Worm (Caenorhabditis elegans): ENCODE results near the gene ZC404.1.

Gene ZC404.1

DNA sequence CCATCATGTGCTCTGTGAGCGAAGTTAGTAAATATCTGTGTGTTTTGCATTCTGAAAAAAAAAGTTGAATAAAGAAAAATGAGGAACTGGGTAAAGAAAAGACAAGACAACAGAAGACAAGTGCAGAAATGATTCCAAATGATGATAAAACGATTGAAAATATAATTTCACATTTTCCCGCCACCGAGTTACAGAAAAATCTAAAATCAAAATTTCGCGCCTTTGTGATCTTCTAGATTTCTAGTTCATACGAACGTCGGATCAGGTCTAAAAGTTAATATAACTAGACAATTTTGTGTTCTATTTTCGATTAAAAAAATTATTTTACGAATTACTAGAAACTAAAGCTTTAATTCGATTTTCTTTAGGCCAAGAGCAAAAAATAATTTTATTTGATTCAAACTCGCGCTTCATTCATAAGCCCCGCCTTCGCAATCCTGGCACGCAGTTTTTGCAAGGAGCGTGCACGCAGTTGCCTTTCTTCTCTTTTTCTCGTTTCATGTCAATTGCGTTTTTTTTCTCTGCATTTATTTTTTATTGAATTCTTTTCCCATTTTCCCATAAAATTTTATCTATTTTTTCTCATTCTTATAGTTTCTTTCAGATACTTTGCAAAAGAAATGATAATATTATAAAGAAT is 9.0 kb upstream of the ZC404.1 start, which contains the start of the genes spn-4 and spe-39 (continued):
- TF ChIP-seq hif-1 (tag; optimal IDR thresholded peaks at IDR 0.05), result peak in 1 of 2 experiments; percentile 32
- peak in 1 of 2 experiments; percentile 17 for TF ChIP-seq daf-16 (GFP tag; optimal IDR thresholded peaks at IDR 0.05)
- no peak for TF ChIP-seq daf-16 (tag; optimal IDR thresholded peaks at IDR 0.05)
- TF ChIP-seq T20F7.1 (GFP tag; optimal IDR thresholded peaks at IDR 0.05), result peak; percentile 13
- TF ChIP-seq spr-1 (tag; optimal IDR thresholded peaks at IDR 0.05), result peak; percentile 36
- TF ChIP-seq duxl-1 (tag; optimal IDR thresholded peaks at IDR 0.05; ENCODE audit: poor library complexity), result peak; percentile 57
- TF ChIP-seq ctbp-1 (GFP tag; IDR thresholded peaks at IDR 0.05), result no peak
- no peak for TF ChIP-seq nhr-48 (tag; optimal IDR thresholded peaks at IDR 0.05)
- TF ChIP-seq nhr-42 (GFP tag; IDR thresholded peaks at IDR 0.05), result no peak
- TF ChIP-seq nhr-77 (tag; optimal IDR thresholded peaks at IDR 0.05), result peak; percentile 26
- TF ChIP-seq T26A8.4 (GFP tag; IDR thresholded peaks at IDR 0.05), result peak; percentile 57
- TF ChIP-seq ceh-32 (tag; optimal IDR thresholded peaks at IDR 0.05; ENCODE audit: poor library complexity), result no peak
- TF ChIP-seq dpl-1 (GFP tag; optimal IDR thresholded peaks at IDR 0.05), result peak; percentile 94
- peak; percentile 13 for TF ChIP-seq F49E8.2 (tag; optimal IDR thresholded peaks at IDR 0.05; ENCODE audit: borderline replicate concordance)
- peak; percentile 40 for TF ChIP-seq rbr-2 (tag; optimal IDR thresholded peaks at IDR 0.05)
- TF ChIP-seq dmd-9 (GFP tag; IDR thresholded peaks at IDR 0.05), result 0 out of 2 replicates have a peak, but pooled peaks have one; percentile 6
- peak; percentile 70; the same call in 1 of the 2 replicates for TF ChIP-seq hmg-1.1 (GFP tag; IDR thresholded peaks at IDR 0.05)
- peak; percentile 33 for TF ChIP-seq unc-130 (GFP tag; optimal IDR thresholded peaks at IDR 0.05)
- peak; percentile 58; the same call in 1 of the 2 replicates for TF ChIP-seq pha-4 (GFP tag; IDR thresholded peaks at IDR 0.05)
- TF ChIP-seq pha-4 (tag; optimal IDR thresholded peaks at IDR 0.05), result peak; percentile 31
- peak; percentile 53; the same call in 1 of the 2 replicates for TF ChIP-seq dmd-6 (GFP tag; IDR thresholded peaks at IDR 0.05)
- peak; percentile 73 for TF ChIP-seq lin-38 (GFP tag; IDR thresholded peaks at IDR 0.05)
- TF ChIP-seq F37D6.2 (tag; optimal IDR thresholded peaks at IDR 0.05), result peak; percentile 2

DNA sequence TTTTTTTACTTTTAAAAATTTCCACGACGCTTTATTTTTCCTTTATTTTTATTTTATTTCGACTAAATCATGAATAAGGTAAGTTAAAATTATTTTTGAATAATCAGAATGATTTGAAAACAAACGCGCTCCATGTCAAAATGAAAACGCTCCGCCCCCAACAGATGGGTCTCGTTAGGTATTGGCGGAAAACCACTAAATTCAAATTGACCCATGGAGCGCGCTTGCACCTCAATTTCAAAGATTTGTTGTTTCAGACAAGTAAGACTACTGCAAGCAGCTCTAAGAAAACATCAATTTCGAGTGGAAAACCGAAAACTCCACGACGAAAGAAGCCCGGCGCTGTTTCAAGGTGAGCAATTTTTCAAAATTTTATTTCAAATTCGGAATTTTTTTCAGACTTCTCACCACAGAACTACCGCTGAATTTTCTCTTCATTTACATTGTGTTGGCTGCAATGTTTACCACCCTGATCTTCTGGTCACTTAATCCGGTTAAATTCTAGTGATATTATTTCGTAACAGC is 6.0 kb upstream of the ZC404.1 start, which contains the start of gene ZC404.2:
Gene ZC404.2, plus strand, starts transcription at position 47 of the 525 bp plus-strand sequence.
- TF ChIP-seq ama-1 (optimal IDR thresholded peaks at IDR 0.05) (no peak), lin-38 (GFP tag; IDR thresholded peaks at IDR 0.05) (peak; percentile 37; the same call in 1 of the 2 replicates), F10B5.3 (tag; optimal IDR thresholded peaks at IDR 0.05) (peak; percentile 32), mes-2 (tag; optimal IDR thresholded peaks at IDR 0.05; ENCODE audit: poor library complexity, severe bottlenecking) (peak; percentile 5), madf-5 (GFP tag; IDR thresholded peaks at IDR 0.05) (0 out of 4 replicates have a peak, but pooled peaks of 1 of the 2 experiments have one; percentile 35), pha-4 (GFP tag; IDR thresholded peaks at IDR 0.05) (0 out of 2 replicates have a peak, but pooled peaks have one; percentile 7), pha-4 (tag; optimal IDR thresholded peaks at IDR 0.05) (no peak), zag-1 (tag; optimal IDR thresholded peaks at IDR 0.05) (no peak)

DNA sequence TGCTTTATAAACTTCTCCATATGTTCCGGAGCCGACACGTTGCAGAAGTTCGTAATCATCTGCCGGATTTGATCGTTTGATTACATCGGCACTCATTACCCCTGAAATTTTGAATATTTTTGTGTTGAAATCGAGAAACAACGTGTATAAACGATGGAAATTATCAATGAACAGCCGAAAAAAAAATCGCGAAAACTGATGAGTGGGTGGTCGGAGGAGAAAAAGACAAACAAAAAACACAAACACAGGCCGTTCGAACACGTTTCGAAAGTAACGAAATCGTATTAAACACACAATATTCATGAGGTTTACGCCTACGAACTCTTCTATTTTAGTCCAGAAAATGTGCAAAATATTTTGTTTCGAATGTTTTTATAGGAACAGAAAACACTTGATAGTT is 1.4 kb upstream of the ZC404.1 start, which contains the start of gene gck-2:
Gene gck-2, minus strand, starts transcription at position 101 of the 400 bp plus-strand sequence.
- TF ChIP-seq fos-1 (tag; optimal IDR thresholded peaks at IDR 0.05) (no peak), hlh-30 (tag; optimal IDR thresholded peaks at IDR 0.05; ENCODE audit: insufficient read depth) (no peak), nhr-6 (tag; optimal IDR thresholded peaks at IDR 0.05) (no peak), lir-3 (tag; optimal IDR thresholded peaks at IDR 0.05) (no peak), mep-1 (tag; optimal IDR thresholded peaks at IDR 0.05) (no peak), egl-27 (tag; optimal IDR thresholded peaks at IDR 0.05) (no peak), ceh-32 (tag; optimal IDR thresholded peaks at IDR 0.05; ENCODE audit: poor library complexity) (no peak), saeg-2 (GFP tag; IDR thresholded peaks at IDR 0.05) (no peak), ZK546.5 (tag; optimal IDR thresholded peaks at IDR 0.05) (no peak), ctbp-1 (GFP tag; IDR thresholded peaks at IDR 0.05) (no peak)

Measured in whole organism, L4 larva.